Worm (Caenorhabditis elegans) whole organism, late embryonic: ENCODE data around the gene srg-68.
"Not testable (repeated sequence)": the region's sequence is repeated elsewhere in the genome, so short reads cannot be mapped to it uniquely, and the experiment has no call there.

ENCODE experiments used
- C08G9.2 ChIP-seq: sonication (generic microtip); optimal IDR thresholded peaks from 2 replicates; lab custom pipeline; 2016; ENCODE audit warnings: mild to moderate bottlenecking, missing genetic modification characterization, moderate library complexity, missing compliant biosample characterization
- F13H6.1 ChIP-seq: sonication (generic microtip); optimal IDR thresholded peaks from 2 replicates; lab custom pipeline; 2016; ENCODE audit warnings: missing genetic modification characterization, missing compliant biosample characterization
- K02D7.2 ChIP-seq: sonication (generic microtip); optimal IDR thresholded peaks from 2 replicates; lab custom pipeline; 2017; ENCODE audit warnings: mild to moderate bottlenecking, missing genetic modification characterization, missing compliant biosample characterization
- K09A11.1 ChIP-seq: sonication (generic microtip); optimal IDR thresholded peaks from 2 replicates; lab custom pipeline; 2017; ENCODE audit warnings: antibody characterized with exemption, mild to moderate bottlenecking, missing genetic modification characterization, missing compliant biosample characterization; ENCODE audit not compliant: insufficient read depth
- ama-1 ChIP-seq: fragments of 150-350 bp; optimal IDR thresholded peaks from 2 replicates; lab custom pipeline; 2014
- ceh-14 ChIP-seq: sonication (generic microtip); optimal IDR thresholded peaks from 2 replicates; lab custom pipeline; 2016; ENCODE audit warnings: missing genotype, missing genetic modification characterization, missing compliant biosample characterization
- ceh-18 ChIP-seq: sonication (generic microtip); optimal IDR thresholded peaks from 2 replicates; lab custom pipeline; 2016; ENCODE audit warnings: missing genetic modification characterization, missing compliant biosample characterization
- ceh-19 ChIP-seq: fragments of 200-800 bp; sonication (Bioruptor generic); optimal IDR thresholded peaks from 2 replicates; lab custom pipeline; 2018; ENCODE audit warnings: mild to moderate bottlenecking, missing genetic modification characterization, missing compliant biosample characterization
- ceh-24 ChIP-seq: sonication (generic microtip); optimal IDR thresholded peaks from 2 replicates; lab custom pipeline; 2016; ENCODE audit warnings: mild to moderate bottlenecking, missing genetic modification characterization, missing compliant biosample characterization
- ceh-30 ChIP-seq: fragments of 150-350 bp; optimal IDR thresholded peaks from 2 replicates; lab custom pipeline; 2014; ENCODE audit warnings: missing biosample characterization, missing genetic modification characterization
- ceh-45 ChIP-seq: fragments of 200-800 bp; sonication (Bioruptor generic); IDR thresholded peaks from 2 replicates; pipeline ENCODE4 v1.3.6; 2022; ENCODE audit warnings: missing genetic modification reagents, missing genetic modification characterization, missing compliant biosample characterization
- ceh-48 ChIP-seq: sonication (generic microtip); optimal IDR thresholded peaks from 2 replicates; lab custom pipeline; 2016; ENCODE audit warnings: missing genetic modification characterization, inconsistent platforms, missing compliant biosample characterization
- ceh-6 ChIP-seq: fragments of 200-800 bp; sonication (Bioruptor generic); optimal IDR thresholded peaks from 2 replicates; lab custom pipeline; 2018; ENCODE audit warnings: mild to moderate bottlenecking, missing genetic modification characterization, missing compliant biosample characterization
- ceh-9 ChIP-seq: sonication (generic microtip); optimal IDR thresholded peaks from 2 replicates; lab custom pipeline; 2016; ENCODE audit warnings: mild to moderate bottlenecking, missing genetic modification characterization, inconsistent platforms, missing compliant biosample characterization
- che-1 ChIP-seq: sonication (generic microtip); optimal IDR thresholded peaks from 2 replicates; lab custom pipeline; 2016; ENCODE audit warnings: mild to moderate bottlenecking, missing genetic modification characterization, missing compliant biosample characterization
- dmd-4 ChIP-seq: sonication (generic microtip); optimal IDR thresholded peaks from 2 replicates; lab custom pipeline; 2016; ENCODE audit warnings: borderline replicate concordance, missing genetic modification characterization, missing compliant biosample characterization
- elt-4 ChIP-seq: sonication (generic microtip); optimal IDR thresholded peaks from 2 replicates; lab custom pipeline; 2016; ENCODE audit warnings: missing genetic modification characterization, missing compliant biosample characterization
- fkh-10 ChIP-seq: fragments of 150-350 bp; optimal IDR thresholded peaks from 2 replicates; lab custom pipeline; 2014; ENCODE audit warnings: missing biosample characterization, missing genetic modification reagents, missing genetic modification characterization
- fkh-6 ChIP-seq: sonication (generic microtip); optimal IDR thresholded peaks from 2 replicates; lab custom pipeline; 2016; ENCODE audit warnings: missing genetic modification characterization, missing compliant biosample characterization
- hlh-13 ChIP-seq: fragments of 200-800 bp; sonication (Bioruptor generic); optimal IDR thresholded peaks from 2 replicates; lab custom pipeline; 2018; ENCODE audit warnings: mild to moderate bottlenecking, missing genetic modification characterization, missing compliant biosample characterization
- hlh-8 ChIP-seq: sonication (generic microtip); optimal IDR thresholded peaks from 2 replicates; lab custom pipeline; 2016; ENCODE audit warnings: missing genotype, missing genetic modification characterization, missing compliant biosample characterization
- madf-2 ChIP-seq: sonication (generic microtip); optimal IDR thresholded peaks from 2 replicates; lab custom pipeline; 2017; ENCODE audit warnings: missing genetic modification characterization, missing compliant biosample characterization
- mec-3 ChIP-seq: sonication (generic microtip); optimal IDR thresholded peaks from 2 replicates; lab custom pipeline; 2016; ENCODE audit warnings: borderline replicate concordance, missing genetic modification characterization, missing compliant biosample characterization
- odd-2 ChIP-seq: sonication (generic microtip); optimal IDR thresholded peaks from 2 replicates; lab custom pipeline; 2017; ENCODE audit warnings: antibody characterized with exemption, mild to moderate bottlenecking, missing genetic modification characterization, missing compliant biosample characterization
- pat-9 ChIP-seq: fragments of 200-800 bp; sonication (Bioruptor generic); optimal IDR thresholded peaks from 2 replicates; lab custom pipeline; 2018; ENCODE audit warnings: mild to moderate bottlenecking, missing genetic modification characterization, moderate library complexity, missing compliant biosample characterization
- pha-2 ChIP-seq: sonication (generic microtip); optimal IDR thresholded peaks from 2 replicates; lab custom pipeline; 2017; ENCODE audit warnings: mild to moderate bottlenecking, missing genetic modification characterization, missing compliant biosample characterization
- pqm-1 ChIP-seq: sonication (generic microtip); optimal IDR thresholded peaks from 2 replicates; lab custom pipeline; 2016; ENCODE audit warnings: missing genetic modification characterization, missing compliant biosample characterization
- pros-1 ChIP-seq: fragments of 150-350 bp; optimal IDR thresholded peaks from 2 replicates; lab custom pipeline; 2014; ENCODE audit warnings: missing biosample characterization, missing genetic modification reagents, missing genetic modification characterization
- rnt-1 ChIP-seq: sonication (generic microtip); optimal IDR thresholded peaks from 2 replicates; lab custom pipeline; 2016; ENCODE audit warnings: missing genetic modification characterization, missing compliant biosample characterization
- sox-2 ChIP-seq: fragments of 200-800 bp; sonication (Bioruptor generic); IDR thresholded peaks from 2 replicates; pipeline ENCODE4 v1.3.6; 2022; ENCODE audit warnings: missing genetic modification reagents, missing genetic modification characterization, missing compliant biosample characterization
- syd-9 ChIP-seq: sonication (generic microtip); optimal IDR thresholded peaks from 2 replicates; lab custom pipeline; 2016; ENCODE audit warnings: mild to moderate bottlenecking, missing genetic modification characterization, moderate library complexity, missing compliant biosample characterization
- tbx-2 ChIP-seq: sonication (generic microtip); optimal IDR thresholded peaks from 2 replicates; lab custom pipeline; 2016; ENCODE audit warnings: missing genetic modification characterization, missing compliant biosample characterization
- unc-3 ChIP-seq, 2 experiments: fragments of 200-800 bp in 1 of 2; sonication (Bioruptor generic) in 1 of 2; sonication (generic microtip) in 1 of 2; conservative IDR thresholded peaks in 1 of 2; optimal IDR thresholded peaks in 1 of 2; 2 replicates each; pipeline versions ENCODE4 v1.3.6 to Lab custom; 2016 to 2022; ENCODE audit warnings: missing compliant biosample characterization in 2 of 2, missing genetic modification characterization in 2 of 2, missing genetic modification reagents in 1 of 2
- unc-55 ChIP-seq: sonication (generic microtip); optimal IDR thresholded peaks from 2 replicates; lab custom pipeline; 2017; ENCODE audit warnings: missing biosample characterization, missing genetic modification reagents, missing genetic modification characterization

srg-68 gene

ce11 chrV:5484866-5485265 is 19.6 kb upstream of the srg-68 start, which contains the start of gene srg-65:
srg-65 (minus strand) TSS chrV:5484966.
- TF ChIP-seq elt-4 (tag; lab: Kevin White, UChicago) (no peak), ceh-6 (GFP tag; lab: Kevin White, UChicago) (no peak), ama-1 (lab: Kevin White, UChicago) (no peak), pha-2 (no peak), K02D7.2 (tag; lab: Kevin White, UChicago) (no peak), pat-9 (tag; lab: Kevin White, UChicago) (no peak), ceh-45 (no peak), ceh-19 (GFP tag; lab: Kevin White, UChicago) (no peak), pqm-1 (tag; lab: Kevin White, UChicago) (no peak), fkh-6 (no peak), che-1 (tag; lab: Kevin White, UChicago) (no peak), ceh-9 (tag; lab: Kevin White, UChicago) (no peak), sox-2 (GFP tag; lab: Robert Waterston, UW) (no peak), ceh-24 (tag; lab: Kevin White, UChicago) (no peak)

ce11 chrV:5482315-5482714 is 17.1 kb upstream of the srg-68 start, which contains the start of gene srg-66:
srg-66 (minus strand) TSS chrV:5482415.
- no peak for TF ChIP-seq unc-55 (GFP tag; lab: Kevin White, UChicago)
- no peak for TF ChIP-seq pqm-1 (tag; lab: Kevin White, UChicago)
- TF ChIP-seq syd-9 (tag; lab: Kevin White, UChicago): no peak
- TF ChIP-seq pha-2: no peak
- TF ChIP-seq tbx-2 (tag; lab: Kevin White, UChicago): no peak

- TF ChIP-seq fkh-10 (GFP tag; lab: Kevin White, UChicago): no peak
- no peak for TF ChIP-seq unc-3 (GFP tag; conservative IDR thresholded peaks at IDR 0.05; lab: Robert Waterston, UW)
- no peak for TF ChIP-seq unc-3 (tag; optimal IDR thresholded peaks at IDR 0.05; lab: Kevin White, UChicago)
- TF ChIP-seq mec-3 (tag; lab: Kevin White, UChicago): no peak
- peak; percentile 29 for TF ChIP-seq ceh-48 (tag; lab: Kevin White, UChicago)
These were observed 12.5 kb upstream of the srg-68 start for ce11 chrV:5477719-5478118.

- not testable (repeated sequence) for TF ChIP-seq ceh-14, F13H6.1, ceh-30 (tag; lab: Kevin White, UChicago)
These were observed 5.7 kb upstream of the srg-68 start, which contains the start of gene ZC317.7 for ce11 chrV:5470930-5471329. ZC317.7 (minus strand) TSS chrV:5471030.

- TF ChIP-seq ceh-45; hlh-13 (GFP tag; lab: Kevin White, UChicago); madf-2 (tag; lab: Kevin White, UChicago): not testable (repeated sequence)
- TF ChIP-seq, all 69 proteins: peak for 0; not testable (repeated sequence) for 69
These were observed 3.3 kb upstream of the srg-68 start, which contains the start of gene ZC317.6 for ce11 chrV:5468489-5468888. ZC317.6 (minus strand) TSS chrV:5468589.

- no peak for TF ChIP-seq K02D7.2 (tag; lab: Kevin White, UChicago)
These were observed 2.3 kb downstream of the srg-68 start, which contains the start of gene srg-67 for ce11 chrV:5462894-5463293. srg-67 (minus strand) TSS chrV:5462994.

- TF ChIP-seq unc-3 (GFP tag; conservative IDR thresholded peaks at IDR 0.05; lab: Robert Waterston, UW) (no peak), unc-3 (tag; optimal IDR thresholded peaks at IDR 0.05; lab: Kevin White, UChicago) (no peak), pros-1 (tag; lab: Kevin White, UChicago) (no peak), rnt-1 (tag; lab: Kevin White, UChicago) (no peak), ceh-18 (tag; lab: Kevin White, UChicago) (no peak), ceh-19 (GFP tag; lab: Kevin White, UChicago) (no peak), K09A11.1 (tag; lab: Kevin White, UChicago) (no peak), dmd-4 (tag; lab: Kevin White, UChicago) (no peak), odd-2 (tag; lab: Kevin White, UChicago) (no peak), ama-1 (lab: Kevin White, UChicago) (no peak), unc-55 (GFP tag; lab: Kevin White, UChicago) (no peak), hlh-8 (tag; lab: Kevin White, UChicago) (no peak), C08G9.2 (tag; lab: Kevin White, UChicago) (no peak), pat-9 (tag; lab: Kevin White, UChicago) (no peak)
These were observed 5.4 kb downstream of the srg-68 start, which contains the start of gene ZC317.2 for ce11 chrV:5459806-5460205. ZC317.2 (plus strand) TSS chrV:5460106.
